Fruit fly (Drosophila melanogaster) whole organism, embryonic: Measurements from ENCODE around the gene bma.

Experiments
- Adf1 ChIP-seq: fragments of 200-800 bp; sonication (Bioruptor generic); IDR thresholded peaks from 2 replicates; pipeline ENCODE4 v1.3.6; 2022; ENCODE audit warnings: missing biosample characterization, missing genetic modification characterization
- Asciz ChIP-seq: fragments of 200-800 bp; sonication (Bioruptor generic); optimal IDR thresholded peaks from 2 replicates; lab custom pipeline; 2017; ENCODE audit warnings: missing biosample characterization, mild to moderate bottlenecking, missing genetic modification characterization, missing genetic modification reagents
- CG10959 ChIP-seq: fragments of 200-800 bp; sonication (Bioruptor generic); IDR thresholded peaks from 2 replicates; pipeline ENCODE4 v1.3.6; 2022; ENCODE audit warnings: missing biosample characterization, missing genetic modification characterization
- CG11504 ChIP-seq: fragments of 200-800 bp; sonication (Bioruptor generic); optimal IDR thresholded peaks from 3 replicates; lab custom pipeline; 2019; ENCODE audit warnings: missing biosample characterization, mild to moderate bottlenecking, missing genetic modification characterization, moderate library complexity
- CG12219 ChIP-seq: fragments of 200-800 bp; sonication (Bioruptor generic); optimal IDR thresholded peaks from 3 replicates; lab custom pipeline; 2018; ENCODE audit warnings: missing biosample characterization, mild to moderate bottlenecking, missing genetic modification characterization
- CG12391 ChIP-seq: fragments of 200-800 bp; sonication (Bioruptor generic); optimal IDR thresholded peaks from 3 replicates; lab custom pipeline; 2018; ENCODE audit warnings: missing biosample characterization, mild to moderate bottlenecking, missing genetic modification characterization, moderate library complexity
- CG12769 ChIP-seq: fragments of 200-800 bp; sonication (Bioruptor generic); optimal IDR thresholded peaks from 2 replicates; lab custom pipeline; 2019; ENCODE audit warnings: missing biosample characterization, mild to moderate bottlenecking, missing genetic modification characterization, moderate library complexity
- CG13894 ChIP-seq: fragments of 200-800 bp; sonication (Bioruptor generic); optimal IDR thresholded peaks from 3 replicates; lab custom pipeline; 2018; ENCODE audit warnings: missing biosample characterization, mild to moderate bottlenecking, missing genetic modification characterization, moderate library complexity
- CG14667 ChIP-seq: fragments of 200-800 bp; sonication (Bioruptor generic); IDR thresholded peaks from 2 replicates; pipeline ENCODE4 v1.3.6; 2022; ENCODE audit warnings: missing biosample characterization, missing genetic modification characterization
- CG1603 ChIP-seq: fragments of 200-800 bp; sonication (Bioruptor generic); optimal IDR thresholded peaks from 2 replicates; lab custom pipeline; 2019; ENCODE audit warnings: missing biosample characterization, mild to moderate bottlenecking, missing genetic modification characterization, moderate library complexity
- CG16815 ChIP-seq: fragments of 200-800 bp; sonication (Bioruptor generic); optimal IDR thresholded peaks from 3 replicates; lab custom pipeline; 2017; ENCODE audit warnings: missing biosample characterization, mild to moderate bottlenecking, missing genetic modification characterization
- CG17186 ChIP-seq: fragments of 200-800 bp; sonication (Bioruptor generic); optimal IDR thresholded peaks from 3 replicates; lab custom pipeline; 2017; ENCODE audit warnings: missing biosample characterization, missing genetic modification reagents, missing genetic modification characterization
- CG17829 ChIP-seq: fragments of 200-800 bp; optimal IDR thresholded peaks from 2 replicates; lab custom pipeline; 2019; ENCODE audit warnings: missing biosample characterization, mild to moderate bottlenecking, missing genetic modification characterization, moderate library complexity
- CG2116 ChIP-seq: fragments of 200-800 bp; sonication (Bioruptor generic); optimal IDR thresholded peaks from 3 replicates; lab custom pipeline; 2018; ENCODE audit warnings: missing biosample characterization, mild to moderate bottlenecking, missing genetic modification characterization
- CG2199 ChIP-seq: fragments of 200-800 bp; sonication (Bioruptor generic); IDR thresholded peaks from 3 replicates; pipeline ENCODE4 v1.3.6; 2022; ENCODE audit warnings: missing biosample characterization, missing genetic modification characterization
- CG2202 ChIP-seq: fragments of 200-800 bp; sonication (Bioruptor generic); optimal IDR thresholded peaks from 2 replicates; lab custom pipeline; 2018; ENCODE audit warnings: missing biosample characterization, mild to moderate bottlenecking, missing genetic modification characterization
- CG31365 ChIP-seq: fragments of 200-800 bp; sonication (Bioruptor generic); optimal IDR thresholded peaks from 2 replicates; lab custom pipeline; 2018; ENCODE audit warnings: missing biosample characterization, mild to moderate bottlenecking, missing genetic modification characterization
- CG3163 ChIP-seq: fragments of 200-800 bp; sonication (Bioruptor generic); optimal IDR thresholded peaks from 3 replicates; lab custom pipeline; 2016; ENCODE audit warnings: missing biosample characterization, missing genetic modification characterization
- CG3838 ChIP-seq: fragments of 200-800 bp; sonication (Bioruptor generic); optimal IDR thresholded peaks from 3 replicates; lab custom pipeline; 2016; ENCODE audit warnings: missing biosample characterization, missing genetic modification characterization
- CG4404 ChIP-seq: fragments of 200-800 bp; sonication (Bioruptor generic); IDR thresholded peaks from 2 replicates; pipeline ENCODE4 v1.3.6; 2022; ENCODE audit warnings: missing biosample characterization, missing genetic modification characterization
- CG4730 ChIP-seq: fragments of 200-800 bp; sonication (Bioruptor generic); IDR thresholded peaks from 2 replicates; pipeline ENCODE4 v1.3.6; 2022; ENCODE audit warnings: missing biosample characterization, missing genetic modification characterization
- CG5180 ChIP-seq: fragments of 200-800 bp; sonication (Bioruptor generic); optimal IDR thresholded peaks from 3 replicates; lab custom pipeline; 2017; ENCODE audit warnings: missing biosample characterization, missing genetic modification characterization, mild to moderate bottlenecking, moderate library complexity, missing genetic modification reagents
- CG5953 ChIP-seq: fragments of 200-800 bp; sonication (Bioruptor generic); IDR thresholded peaks from 2 replicates; pipeline ENCODE4 v1.3.6; 2022; ENCODE audit warnings: missing biosample characterization, missing genetic modification characterization
- CG6654 ChIP-seq: fragments of 200-800 bp; sonication (Bioruptor generic); optimal IDR thresholded peaks from 2 replicates; lab custom pipeline; 2017; ENCODE audit warnings: missing biosample characterization, mild to moderate bottlenecking, missing genetic modification characterization
- CG7928 ChIP-seq: fragments of 200-800 bp; sonication (Bioruptor generic); optimal IDR thresholded peaks from 2 replicates; lab custom pipeline; 2017; ENCODE audit warnings: missing biosample characterization, mild to moderate bottlenecking, missing genetic modification characterization
- CG8290 ChIP-seq, 3 experiments: fragments of 200-800 bp; sonication (Bioruptor generic); optimal IDR thresholded peaks; 2 replicates each; lab custom pipeline; 2016 to 2019; ENCODE audit warnings: missing biosample characterization in 3 of 3, missing genetic modification characterization in 3 of 3, mild to moderate bottlenecking in 2 of 3, moderate library complexity in 1 of 3
- CTCF ChIP-seq: fragments of 200-800 bp; sonication (Bioruptor generic); optimal IDR thresholded peaks from 2 replicates; lab custom pipeline; 2017; ENCODE audit warnings: missing biosample characterization, mild to moderate bottlenecking, missing genetic modification characterization, moderate library complexity
- Camta ChIP-seq: fragments of 200-800 bp; sonication (Bioruptor generic); optimal IDR thresholded peaks from 2 replicates; lab custom pipeline; 2016; ENCODE audit warnings: missing biosample characterization, missing genetic modification characterization
- Deaf1 ChIP-seq: fragments of 200-800 bp; optimal IDR thresholded peaks from 3 replicates; lab custom pipeline; 2019; ENCODE audit warnings: missing biosample characterization, mild to moderate bottlenecking, missing genetic modification characterization, moderate library complexity
- E2f2 ChIP-seq: fragments of 200-800 bp; sonication (Bioruptor generic); IDR thresholded peaks from 2 replicates; pipeline ENCODE4 v1.3.6; 2022; ENCODE audit warnings: missing biosample characterization, missing genetic modification characterization
- Ets65A ChIP-seq: fragments of 200-800 bp; sonication (Bioruptor generic); peaks from one replicate; lab custom pipeline; 2016; ENCODE audit warnings: missing biosample characterization, missing genetic modification characterization
- Hr3 ChIP-seq: fragments of 200-800 bp; sonication (Bioruptor generic); optimal IDR thresholded peaks from 3 replicates; lab custom pipeline; 2016; ENCODE audit warnings: missing biosample characterization, missing genetic modification characterization
- Mrtf ChIP-seq: fragments of 200-800 bp; sonication (Bioruptor generic); IDR thresholded peaks from 3 replicates; pipeline ENCODE4 v1.3.6; 2022; ENCODE audit warnings: missing biosample characterization, missing genetic modification characterization
- NC2β ChIP-seq: fragments of 200-800 bp; sonication (Bioruptor generic); optimal IDR thresholded peaks from 2 replicates; lab custom pipeline; 2016; ENCODE audit warnings: missing biosample characterization, missing genetic modification characterization
- NfI ChIP-seq: fragments of 200-800 bp; sonication (Bioruptor generic); optimal IDR thresholded peaks from 3 replicates; lab custom pipeline; 2018; ENCODE audit warnings: missing biosample characterization, mild to moderate bottlenecking, missing genetic modification characterization, moderate library complexity
- Sin3A ChIP-seq: fragments of >200 bp; optimal IDR thresholded peaks from 2 replicates; lab custom pipeline; 2018
- Sry-β ChIP-seq: fragments of 200-800 bp; sonication (Bioruptor generic); optimal IDR thresholded peaks from 2 replicates; lab custom pipeline; 2018; ENCODE audit warnings: missing biosample characterization, mild to moderate bottlenecking, missing genetic modification characterization, moderate library complexity
- cg ChIP-seq: fragments of 200-800 bp; sonication (Bioruptor generic); optimal IDR thresholded peaks from 3 replicates; lab custom pipeline; 2019; ENCODE audit warnings: missing biosample characterization, mild to moderate bottlenecking, missing genetic modification characterization, moderate library complexity
- chinmo ChIP-seq: fragments of 200-800 bp; sonication (Bioruptor generic); IDR thresholded peaks from 4 replicates; pipeline ENCODE4 v1.3.6; 2022; ENCODE audit warnings: missing biosample characterization, missing genetic modification characterization; ENCODE audit not compliant: partially characterized antibody
- crol ChIP-seq: fragments of 200-800 bp; sonication (Bioruptor generic); IDR thresholded peaks from 2 replicates; pipeline ENCODE4 v1.3.6; 2022; ENCODE audit warnings: missing biosample characterization, missing genetic modification characterization
- crp ChIP-seq, 2 experiments: fragments of 200-800 bp; sonication (Bioruptor generic); optimal IDR thresholded peaks; 2 replicates in 1 of 2; 3 replicates in 1 of 2; lab custom pipeline; 2017; ENCODE audit warnings: missing biosample characterization in 2 of 2, missing genetic modification characterization in 2 of 2, mild to moderate bottlenecking in 1 of 2, moderate library complexity in 1 of 2
- ewg ChIP-seq: fragments of 200-800 bp; sonication (Bioruptor generic); optimal IDR thresholded peaks from 3 replicates; lab custom pipeline; 2017; ENCODE audit warnings: mild to moderate bottlenecking, missing biosample characterization, missing genetic modification reagents, missing genetic modification characterization
- gsb-n ChIP-seq: fragments of 200-800 bp; sonication (Bioruptor generic); optimal IDR thresholded peaks from 3 replicates; lab custom pipeline; 2018; ENCODE audit warnings: missing biosample characterization, mild to moderate bottlenecking, missing genetic modification characterization
- hb ChIP-seq: fragments of 200-800 bp; sonication (Bioruptor generic); IDR thresholded peaks from 3 replicates; pipeline ENCODE4 v1.3.6; 2022; ENCODE audit warnings: missing biosample characterization, missing genetic modification characterization; ENCODE audit not compliant: partially characterized antibody
- jing ChIP-seq: fragments of 200-800 bp; sonication (Bioruptor generic); optimal IDR thresholded peaks from 2 replicates; lab custom pipeline; 2018; ENCODE audit warnings: missing biosample characterization, mild to moderate bottlenecking, missing genetic modification characterization
- kah ChIP-seq: fragments of 200-800 bp; sonication (Bioruptor generic); optimal IDR thresholded peaks from 2 replicates; lab custom pipeline; 2018; ENCODE audit warnings: missing biosample characterization, mild to moderate bottlenecking, missing genetic modification characterization
- prd ChIP-seq, 3 experiments: fragments of >200 bp in 2 of 3; fragments of 200-800 bp in 1 of 3; sonication (Bioruptor generic) in 1 of 3; optimal IDR thresholded peaks in 2 of 3; IDR thresholded peaks in 1 of 3; 2 replicates in 2 of 3; 3 replicates in 1 of 3; pipeline versions ENCODE4 v1.3.6 to Lab custom; 2017 to 2022; ENCODE audit warnings: missing biosample characterization in 1 of 3, missing genetic modification characterization in 1 of 3
- pum ChIP-seq: fragments of 200-800 bp; sonication (Bioruptor generic); optimal IDR thresholded peaks from 2 replicates; lab custom pipeline; 2016; ENCODE audit warnings: missing biosample characterization, missing genetic modification characterization
- scrt ChIP-seq: fragments of 200-800 bp; sonication (Bioruptor generic); optimal IDR thresholded peaks from 2 replicates; lab custom pipeline; 2018; ENCODE audit warnings: missing biosample characterization, mild to moderate bottlenecking, missing genetic modification characterization, moderate library complexity
- ssp ChIP-seq: fragments of 200-800 bp; sonication (Bioruptor generic); IDR thresholded peaks from 2 replicates; pipeline ENCODE4 v1.3.6; 2022; ENCODE audit warnings: missing biosample characterization, missing genetic modification characterization
- stwl ChIP-seq: fragments of 200-800 bp; sonication (Bioruptor generic); optimal IDR thresholded peaks from 3 replicates; lab custom pipeline; 2018; ENCODE audit warnings: missing biosample characterization, mild to moderate bottlenecking, missing genetic modification characterization, moderate library complexity

Gene bma

dm6 chr3L:9927169-9927568, 19.2 kb downstream of the bma start (continued):
- TF ChIP-seq hb (GFP tag; lab: Robert Waterston, UW): no peak
- no peak for TF ChIP-seq CG2202 (tag; lab: Kevin White, UChicago)
- TF ChIP-seq chinmo (GFP tag; lab: Robert Waterston, UW): 0 out of 4 replicates have a peak, but pooled peaks have one; percentile 24
- no peak for TF ChIP-seq CG12219
- no peak for TF ChIP-seq CG5953
- no peak for TF ChIP-seq CG31365
- TF ChIP-seq pum (GFP tag; lab: Kevin White, UChicago): no peak
- no peak for TF ChIP-seq CG4730 (GFP tag; lab: Robert Waterston, UW)
- no peak for TF ChIP-seq CG3838 (GFP tag; lab: Kevin White, UChicago)
- TF ChIP-seq jing (GFP tag; lab: Kevin White, UChicago): no peak
- peak; percentile 83 for TF ChIP-seq ewg
- TF ChIP-seq CG16815 (GFP tag; lab: Kevin White, UChicago): no peak
- TF ChIP-seq CG13894: peak; percentile 22
- TF ChIP-seq Sry-β (GFP tag; lab: Kevin White, UChicago): no peak
- TF ChIP-seq prd (optimal IDR thresholded peaks at IDR 0.05; lab: Kevin White, UChicago): no peak
- TF ChIP-seq prd (GFP tag; IDR thresholded peaks at IDR 0.05; lab: Robert Waterston, UW): no peak
- peak; percentile 100 for TF ChIP-seq scrt (GFP tag; lab: Kevin White, UChicago)
- TF ChIP-seq kah: no peak
- peak; percentile 74 for TF ChIP-seq crol
- TF ChIP-seq CG5180 (GFP tag; lab: Kevin White, UChicago): peak; percentile 92
- no peak for TF ChIP-seq NfI (GFP tag; lab: Kevin White, UChicago)
- TF ChIP-seq Camta (GFP tag; lab: Kevin White, UChicago): no peak
- no peak for TF ChIP-seq ssp
- no peak for TF ChIP-seq CG8290 (GFP tag; optimal IDR thresholded peaks at IDR 0.05; lab: Kevin White, UChicago)
- no peak for TF ChIP-seq CG8290 (tag; optimal IDR thresholded peaks at IDR 0.05; lab: Kevin White, UChicago)
- no peak for TF ChIP-seq CG12391 (tag; lab: Kevin White, UChicago)
- peak; percentile 69 for TF ChIP-seq Deaf1 (tag; lab: Kevin White, UChicago)
- TF ChIP-seq cg (GFP tag; lab: Kevin White, UChicago): no peak
- no peak for TF ChIP-seq Mrtf (GFP tag; lab: Robert Waterston, UW)
- no peak for TF ChIP-seq CG10959 (GFP tag; lab: Robert Waterston, UW)
- peak in 1 of 2 experiments; percentile 33 for TF ChIP-seq crp (GFP tag; optimal IDR thresholded peaks at IDR 0.05; lab: Kevin White, UChicago)
- TF ChIP-seq Adf1: peak; percentile 10; the same call in 1 of the 2 replicates

- TF ChIP-seq Asciz (GFP tag; lab: Kevin White, UChicago) (no peak), E2f2 (GFP tag; lab: Robert Waterston, UW) (peak; percentile 65; the same call in 1 of the 2 replicates), CG7928 (GFP tag; lab: Kevin White, UChicago) (peak; percentile 23), Sin3A (lab: Kevin White, UChicago) (peak; percentile 66), CG2116 (GFP tag; lab: Kevin White, UChicago) (peak; percentile 45), CG17186 (peak; percentile 57), CG12769 (tag; lab: Kevin White, UChicago) (peak; percentile 36), CG6654 (no peak), CG1603 (tag; lab: Kevin White, UChicago) (peak; percentile 91), CG11504 (tag; lab: Kevin White, UChicago) (no peak), gsb-n (tag; lab: Kevin White, UChicago) (peak; percentile 65), CG3163 (GFP tag; lab: Kevin White, UChicago) (peak; percentile 2), Hr3 (GFP tag; lab: Kevin White, UChicago) (no peak), NC2β (GFP tag; lab: Kevin White, UChicago) (no peak), CG14667 (GFP tag; lab: Robert Waterston, UW) (no peak), CG2199 (no peak), stwl (tag; lab: Kevin White, UChicago) (peak; percentile 97), CTCF (GFP tag; lab: Kevin White, UChicago) (peak; percentile 37), CG17829 (tag; lab: Kevin White, UChicago) (peak; percentile 43), Ets65A (GFP tag; lab: Kevin White, UChicago) (peak; percentile 43), CG4404 (GFP tag; lab: Robert Waterston, UW) (no peak)
These were observed 60.4 kb downstream of the bma start, which contains the start of the genes CG6685 and Dronc for dm6 chr3L:9968267-9968721. Gene CG6685 (minus strand): TSS chr3L:9968317. Gene Dronc (plus strand): TSS chr3L:9968479.
